Fruit fly (Drosophila melanogaster): ENCODE data around the gene CG3335.

The CG3335 gene

DNA sequence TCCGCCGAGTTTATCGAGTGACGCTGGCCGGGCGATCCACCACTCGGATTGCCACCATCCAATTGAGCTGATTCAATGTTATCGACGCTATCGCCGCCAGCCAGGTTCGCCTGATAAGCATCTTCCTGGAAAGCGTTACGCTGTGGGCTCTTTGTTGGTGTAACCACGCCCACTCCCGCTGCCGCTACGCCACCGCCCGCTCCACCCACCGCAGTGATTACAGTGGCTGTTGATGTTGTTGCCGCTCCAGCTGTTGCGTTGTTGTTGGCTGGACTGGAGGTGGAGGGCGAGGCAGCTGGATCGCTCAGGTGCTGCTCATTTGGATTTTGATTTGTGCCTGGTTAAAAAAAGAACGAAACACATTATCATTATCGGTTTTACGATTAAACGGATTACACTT, 47.3 kb downstream of the CG3335 start:
- TF ChIP-seq CG17801 (GFP tag; optimal IDR thresholded peaks at IDR 0.05; ENCODE audit: partially characterized antibody): no peak

DNA sequence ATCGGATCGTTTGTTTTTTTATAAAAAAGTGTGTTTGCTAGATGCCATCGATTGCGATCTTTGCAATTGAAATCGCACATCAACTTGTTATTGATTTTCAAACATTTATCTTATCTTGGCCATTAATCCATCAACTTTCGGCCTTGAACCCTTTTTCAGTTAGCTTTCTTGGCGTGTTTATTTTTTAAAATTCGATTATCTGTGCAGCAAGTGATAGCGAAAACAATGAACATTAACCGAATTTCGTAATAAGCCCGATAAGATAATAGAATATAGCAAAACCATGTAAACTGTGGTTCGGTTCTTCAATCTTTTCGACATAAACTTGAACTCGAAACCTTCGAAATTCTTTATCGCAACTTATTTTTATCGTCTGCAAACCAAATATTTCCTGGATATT, 50.3 kb downstream of the CG3335 start:
- TF ChIP-seq CG17801 (GFP tag; optimal IDR thresholded peaks at IDR 0.05; ENCODE audit: partially characterized antibody): no peak

DNA sequence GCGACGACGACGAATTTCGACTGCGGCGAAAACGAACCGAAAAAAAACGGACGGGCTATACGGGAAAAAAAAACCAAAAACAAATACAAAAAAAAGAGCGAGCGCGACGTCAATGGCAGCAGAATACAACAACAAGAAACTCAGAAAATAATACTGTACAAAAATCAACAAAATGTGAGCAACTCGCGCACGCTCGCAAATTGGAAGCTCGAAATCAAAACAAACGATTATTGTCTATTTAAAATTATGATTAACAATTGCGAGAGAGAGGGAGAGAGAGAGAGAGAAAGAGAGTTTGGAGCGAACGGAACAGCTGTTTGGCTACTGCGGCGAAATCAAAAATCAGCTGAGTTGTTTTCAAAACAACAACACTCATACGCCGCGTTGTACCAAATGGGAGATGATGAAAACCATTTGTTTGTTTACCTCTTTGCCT, 51.5 kb downstream of the CG3335 start:
- peak; percentile 81 for TF ChIP-seq CG17801 (GFP tag; optimal IDR thresholded peaks at IDR 0.05; ENCODE audit: partially characterized antibody)

Data from ovary, adult (tissue).